Fruit fly (Drosophila melanogaster) whole organism, prepupa: ENCODE measurements around the gene CG11737.
A peak's percentile ranks its signal among the peaks of the same experiment; 100 is the strongest.

ENCODE experiments used
- CG10631 ChIP-seq: fragments of 200-800 bp; sonication (Bioruptor generic); optimal IDR thresholded peaks from 2 replicates; lab custom pipeline; 2016; ENCODE audit warnings: missing biosample characterization, missing genetic modification characterization
- CG10669 ChIP-seq: fragments of 200-800 bp; sonication (Bioruptor generic); optimal IDR thresholded peaks from 3 replicates; lab custom pipeline; 2018; ENCODE audit warnings: missing biosample characterization, mild to moderate bottlenecking, missing genetic modification characterization, moderate library complexity
- CG11294 ChIP-seq: fragments of 200-800 bp; sonication (Bioruptor generic); IDR thresholded peaks from 2 replicates; pipeline ENCODE4 v1.3.6; 2022; ENCODE audit warnings: missing biosample characterization, missing genetic modification characterization
- CG11762 ChIP-seq: fragments of 200-800 bp; sonication (Bioruptor generic); optimal IDR thresholded peaks from 3 replicates; lab custom pipeline; 2016; ENCODE audit warnings: missing biosample characterization, missing genetic modification characterization; ENCODE audit not compliant: insufficient read depth
- CG11902 ChIP-seq: fragments of 200-800 bp; sonication (Bioruptor generic); optimal IDR thresholded peaks from 3 replicates; lab custom pipeline; 2016; ENCODE audit warnings: missing biosample characterization, missing genetic modification characterization
- CG15336 ChIP-seq: fragments of 200-800 bp; sonication (Bioruptor generic); IDR thresholded peaks from 2 replicates; pipeline ENCODE4 v1.3.6; 2022; ENCODE audit warnings: missing biosample characterization, missing genetic modification characterization
- CG16779 ChIP-seq: fragments of 200-800 bp; sonication (Bioruptor generic); optimal IDR thresholded peaks from 3 replicates; lab custom pipeline; 2017; ENCODE audit warnings: missing biosample characterization, mild to moderate bottlenecking, missing genetic modification characterization
- CG31627 ChIP-seq: fragments of 200-800 bp; sonication (Bioruptor generic); optimal IDR thresholded peaks from 3 replicates; lab custom pipeline; 2016; ENCODE audit warnings: missing biosample characterization, missing genetic modification characterization
- CG3919 ChIP-seq: fragments of 200-800 bp; sonication (Bioruptor generic); optimal IDR thresholded peaks from 3 replicates; lab custom pipeline; 2016; ENCODE audit warnings: missing biosample characterization, missing genetic modification characterization
- CG4318 ChIP-seq: fragments of 200-800 bp; sonication (Bioruptor generic); optimal IDR thresholded peaks from 3 replicates; lab custom pipeline; 2017; ENCODE audit warnings: missing biosample characterization, mild to moderate bottlenecking, missing genetic modification characterization
- CG6163 ChIP-seq: fragments of 200-800 bp; sonication (Bioruptor generic); IDR thresholded peaks from 3 replicates; pipeline ENCODE4 v1.3.6; 2022; ENCODE audit warnings: missing biosample characterization, missing genetic modification characterization
- CG6276 ChIP-seq: fragments of 200-800 bp; sonication (Bioruptor generic); optimal IDR thresholded peaks from 2 replicates; lab custom pipeline; 2017; ENCODE audit warnings: missing biosample characterization, mild to moderate bottlenecking, missing genetic modification characterization
- CG6792 ChIP-seq: fragments of 200-800 bp; sonication (Bioruptor generic); optimal IDR thresholded peaks from 3 replicates; lab custom pipeline; 2016; ENCODE audit warnings: missing biosample characterization, missing genetic modification characterization
- CG6808 ChIP-seq: fragments of 200-800 bp; sonication (Bioruptor generic); optimal IDR thresholded peaks from 3 replicates; lab custom pipeline; 2017; ENCODE audit warnings: missing biosample characterization, missing genetic modification characterization, mild to moderate bottlenecking, moderate library complexity, missing genetic modification reagents
- CG6854 ChIP-seq: fragments of 200-800 bp; sonication (Bioruptor generic); optimal IDR thresholded peaks from 2 replicates; lab custom pipeline; 2017; ENCODE audit warnings: missing biosample characterization, mild to moderate bottlenecking, missing genetic modification characterization
- CG7368 ChIP-seq: fragments of 200-800 bp; sonication (Bioruptor generic); optimal IDR thresholded peaks from 3 replicates; lab custom pipeline; 2016; ENCODE audit warnings: missing biosample characterization, missing genetic modification characterization
- CG8119 ChIP-seq: fragments of 200-800 bp; sonication (Bioruptor generic); IDR thresholded peaks from 3 replicates; pipeline ENCODE4 v1.3.6; 2022; ENCODE audit warnings: missing biosample characterization, missing genetic modification characterization
- CG8319 ChIP-seq: fragments of 200-800 bp; sonication (Bioruptor generic); optimal IDR thresholded peaks from 3 replicates; lab custom pipeline; 2016; ENCODE audit warnings: missing biosample characterization, missing genetic modification characterization
- CG8632 ChIP-seq: fragments of 200-800 bp; sonication (Bioruptor generic); optimal IDR thresholded peaks from 3 replicates; lab custom pipeline; 2016; ENCODE audit warnings: missing biosample characterization, missing genetic modification characterization
- Eip75B ChIP-seq: fragments of 200-800 bp; sonication (Bioruptor generic); optimal IDR thresholded peaks from 3 replicates; lab custom pipeline; 2016; ENCODE audit warnings: missing biosample characterization, missing genetic modification characterization
- Eip93F ChIP-seq: fragments of 200-800 bp; sonication (Bioruptor generic); optimal IDR thresholded peaks from 2 replicates; lab custom pipeline; 2016; ENCODE audit warnings: missing biosample characterization, mild to moderate bottlenecking, missing genetic modification characterization
- Ets21C ChIP-seq: fragments of 200-800 bp; sonication (Bioruptor generic); optimal IDR thresholded peaks from 3 replicates; lab custom pipeline; 2016; ENCODE audit warnings: missing biosample characterization, missing genetic modification characterization
- Ets96B ChIP-seq: fragments of 200-800 bp; optimal IDR thresholded peaks from 2 replicates; lab custom pipeline; 2019; ENCODE audit warnings: missing biosample characterization, mild to moderate bottlenecking, missing genetic modification characterization, moderate library complexity
- Hr38 ChIP-seq: sonication (Bioruptor generic); optimal IDR thresholded peaks from 2 replicates; lab custom pipeline; 2016; ENCODE audit warnings: missing biosample characterization, missing genetic modification characterization
- Hr39 ChIP-seq: fragments of 200-800 bp; sonication (Bioruptor generic); optimal IDR thresholded peaks from 2 replicates; lab custom pipeline; 2016; ENCODE audit warnings: missing biosample characterization, missing genetic modification characterization
- Lpt ChIP-seq: fragments of 200-800 bp; sonication (Bioruptor generic); optimal IDR thresholded peaks from 3 replicates; lab custom pipeline; 2016; ENCODE audit warnings: missing biosample characterization, missing genetic modification characterization
- Met ChIP-seq: fragments of 200-800 bp; sonication (Bioruptor generic); optimal IDR thresholded peaks from 3 replicates; lab custom pipeline; 2016; ENCODE audit warnings: missing biosample characterization, missing genetic modification characterization
- OdsH ChIP-seq: fragments of 200-800 bp; sonication (Bioruptor generic); optimal IDR thresholded peaks from 3 replicates; lab custom pipeline; 2016; ENCODE audit warnings: missing biosample characterization, missing genetic modification characterization
- Smox ChIP-seq: fragments of 200-800 bp; sonication (Bioruptor generic); optimal IDR thresholded peaks from 3 replicates; lab custom pipeline; 2016; ENCODE audit warnings: missing biosample characterization, missing genetic modification characterization
- Sox14 ChIP-seq: fragments of 200-800 bp; sonication (Bioruptor generic); optimal IDR thresholded peaks from 3 replicates; lab custom pipeline; 2016; ENCODE audit warnings: missing biosample characterization, missing genetic modification characterization
- Sox15 ChIP-seq: fragments of 200-800 bp; sonication (Bioruptor generic); optimal IDR thresholded peaks from 3 replicates; lab custom pipeline; 2016; ENCODE audit warnings: missing biosample characterization, missing genetic modification characterization
- cyc ChIP-seq: fragments of 200-800 bp; sonication (Bioruptor generic); optimal IDR thresholded peaks from 3 replicates; lab custom pipeline; 2016; ENCODE audit warnings: missing biosample characterization, missing genetic modification characterization
- dsx ChIP-seq: fragments of 200-800 bp; optimal IDR thresholded peaks from 3 replicates; lab custom pipeline; 2019; ENCODE audit warnings: missing biosample characterization, mild to moderate bottlenecking, missing genetic modification characterization, moderate library complexity; ENCODE audit not compliant: poor library complexity, severe bottlenecking
- fd59A ChIP-seq: fragments of 200-800 bp; sonication (Bioruptor generic); optimal IDR thresholded peaks from 2 replicates; lab custom pipeline; 2017; ENCODE audit warnings: missing biosample characterization, mild to moderate bottlenecking, missing genetic modification characterization, missing genetic modification reagents
- fd85E ChIP-seq: fragments of 200-800 bp; sonication (Bioruptor generic); optimal IDR thresholded peaks from 3 replicates; lab custom pipeline; 2016; ENCODE audit warnings: missing biosample characterization, missing genetic modification characterization
- fkh ChIP-seq: fragments of 200-800 bp; sonication (Bioruptor generic); optimal IDR thresholded peaks from 3 replicates; lab custom pipeline; 2017; ENCODE audit warnings: missing biosample characterization, mild to moderate bottlenecking, missing genetic modification characterization, moderate library complexity
- lz ChIP-seq: fragments of 200-800 bp; sonication (Bioruptor generic); optimal IDR thresholded peaks from 3 replicates; lab custom pipeline; 2016; ENCODE audit warnings: missing biosample characterization, missing genetic modification characterization
- net ChIP-seq: fragments of 200-800 bp; sonication (Bioruptor generic); optimal IDR thresholded peaks from 3 replicates; lab custom pipeline; 2016; ENCODE audit warnings: missing biosample characterization, missing genetic modification characterization
- pdm3 ChIP-seq: fragments of 200-800 bp; sonication (Bioruptor generic); optimal IDR thresholded peaks from 3 replicates; lab custom pipeline; 2016; ENCODE audit warnings: missing biosample characterization, missing genetic modification characterization
- spab ChIP-seq: fragments of 200-800 bp; sonication (Bioruptor generic); optimal IDR thresholded peaks from 2 replicates; lab custom pipeline; 2017; ENCODE audit warnings: missing biosample characterization, mild to moderate bottlenecking, missing genetic modification characterization, missing genetic modification reagents
- ss ChIP-seq, 2 experiments: fragments of 200-800 bp; sonication (Bioruptor generic); optimal IDR thresholded peaks; 2 replicates in 1 of 2; 3 replicates in 1 of 2; lab custom pipeline; 2017 to 2018; ENCODE audit warnings: mild to moderate bottlenecking in 2 of 2, missing biosample characterization in 2 of 2, missing genetic modification characterization in 2 of 2, moderate library complexity in 1 of 2
- svp ChIP-seq: fragments of 200-800 bp; sonication (Bioruptor generic); peaks from one replicate; lab custom pipeline; 2016; ENCODE audit warnings: missing biosample characterization, missing genetic modification characterization
- vri ChIP-seq: fragments of 200-800 bp; sonication (Bioruptor generic); optimal IDR thresholded peaks from 3 replicates; lab custom pipeline; 2016; ENCODE audit warnings: missing biosample characterization, mild to moderate bottlenecking, missing genetic modification characterization

CG11737 gene

dm6 chr3R:8552308-8552707 lies 34.6 kb downstream of the CG11737 start, which contains the start of gene Or85d:
Gene Or85d, plus strand, starts transcription at chr3R:8552608.
- no peak for TF ChIP-seq CG11294 (GFP tag; lab: Robert Waterston, UW)
- TF ChIP-seq lz (GFP tag; lab: Kevin White, UChicago) = no peak
- TF ChIP-seq pdm3 (GFP tag; lab: Kevin White, UChicago) = no peak
- no peak for TF ChIP-seq ss (GFP tag; optimal IDR thresholded peaks at IDR 0.05; lab: Kevin White, UChicago)
- TF ChIP-seq net = no peak
- TF ChIP-seq, all 60 proteins: peak for 0

- TF ChIP-seq Hr38 (GFP tag; lab: Kevin White, UChicago) = no peak
- TF ChIP-seq CG8319 (GFP tag; lab: Kevin White, UChicago) = no peak
- TF ChIP-seq Sox14 (GFP tag; lab: Kevin White, UChicago) = peak; percentile 73
- TF ChIP-seq CG11762 (GFP tag; lab: Kevin White, UChicago) = no peak
- TF ChIP-seq CG6808 (GFP tag; lab: Kevin White, UChicago) = no peak
- no peak for TF ChIP-seq CG8119 (GFP tag; lab: Robert Waterston, UW)
- TF ChIP-seq fd59A (GFP tag; lab: Kevin White, UChicago) = no peak
- no peak for TF ChIP-seq Met (GFP tag; lab: Kevin White, UChicago)
- TF ChIP-seq CG6163 (GFP tag; lab: Robert Waterston, UW) = no peak
- no peak for TF ChIP-seq CG6854 (GFP tag; lab: Kevin White, UChicago)
- TF ChIP-seq dsx (GFP tag; lab: Kevin White, UChicago) = peak; percentile 66
- TF ChIP-seq Sox15 (GFP tag; lab: Kevin White, UChicago) = no peak
Observed at dm6 chr3R:8561522-8561921, 43.9 kb downstream of the CG11737 start, which contains the start of gene pch2. Gene pch2, minus strand, starts transcription at chr3R:8561764.

- peak; percentile 3 for TF ChIP-seq CG10631 (GFP tag; lab: Kevin White, UChicago)
- TF ChIP-seq cyc (GFP tag; lab: Kevin White, UChicago) = peak; percentile 22
- TF ChIP-seq svp = peak; percentile 1
- no peak for TF ChIP-seq vri
- peak; percentile 22 for TF ChIP-seq Smox (GFP tag; lab: Kevin White, UChicago)
- TF ChIP-seq Ets21C (GFP tag; lab: Kevin White, UChicago) = peak; percentile 6
- peak; percentile 30 for TF ChIP-seq Hr39 (GFP tag; lab: Kevin White, UChicago)
- TF ChIP-seq ss (GFP tag; optimal IDR thresholded peaks at IDR 0.05; lab: Kevin White, UChicago) = no peak
- no peak for TF ChIP-seq CG6792 (GFP tag; lab: Kevin White, UChicago)
- no peak for TF ChIP-seq CG16779
- TF ChIP-seq CG31627 (GFP tag; lab: Kevin White, UChicago) = peak; percentile 41
- TF ChIP-seq lz (GFP tag; lab: Kevin White, UChicago) = peak; percentile 13
- TF ChIP-seq CG4318 (GFP tag; lab: Kevin White, UChicago) = no peak
- no peak for TF ChIP-seq pdm3 (GFP tag; lab: Kevin White, UChicago)
Observed at dm6 chr3R:8562484-8562886, 44.8 kb downstream of the CG11737 start, which contains the start of the genes mRpS18A and CG31460. Gene mRpS18A, minus strand, starts transcription at chr3R:8562593. Gene CG31460, plus strand, starts transcription at chr3R:8562673.

- TF ChIP-seq Ets96B (peak; percentile 2), vri (no peak), CG31627 (GFP tag; lab: Kevin White, UChicago) (peak; percentile 44), CG15336 (GFP tag; lab: Robert Waterston, UW) (no peak), CG10631 (GFP tag; lab: Kevin White, UChicago) (peak; percentile 17), Lpt (GFP tag; lab: Kevin White, UChicago) (no peak), cyc (GFP tag; lab: Kevin White, UChicago) (peak; percentile 35), OdsH (GFP tag; lab: Kevin White, UChicago) (no peak), CG8319 (GFP tag; lab: Kevin White, UChicago) (no peak), CG6276 (GFP tag; lab: Kevin White, UChicago) (no peak), lz (GFP tag; lab: Kevin White, UChicago) (peak; percentile 47), fd85E (GFP tag; lab: Kevin White, UChicago) (no peak), CG8632 (GFP tag; lab: Kevin White, UChicago) (no peak), CG6808 (GFP tag; lab: Kevin White, UChicago) (no peak), CG11902 (GFP tag; lab: Kevin White, UChicago) (no peak), CG3919 (GFP tag; lab: Kevin White, UChicago) (no peak), fkh (peak; percentile 73), CG6792 (GFP tag; lab: Kevin White, UChicago) (no peak), spab (no peak), Eip75B (GFP tag; lab: Kevin White, UChicago) (no peak), CG8119 (GFP tag; lab: Robert Waterston, UW) (no peak), Eip93F (GFP tag; lab: Kevin White, UChicago) (no peak), dsx (GFP tag; lab: Kevin White, UChicago) (no peak), CG6854 (GFP tag; lab: Kevin White, UChicago) (no peak), Sox15 (GFP tag; lab: Kevin White, UChicago) (peak; percentile 15), ss (GFP tag; optimal IDR thresholded peaks at IDR 0.05; lab: Kevin White, UChicago) (no peak), CG11762 (GFP tag; lab: Kevin White, UChicago) (no peak), CG10669 (GFP tag; lab: Kevin White, UChicago) (no peak), CG7368 (no peak)
Observed at dm6 chr3R:8563774-8564173, 46.1 kb downstream of the CG11737 start, which contains the start of gene Cenp-C. Gene Cenp-C, plus strand, starts transcription at chr3R:8564105.
